Fruit fly (Drosophila melanogaster) whole organism, prepupa: ENCODE results near the gene CG8945.

Experiments
- CG10631 ChIP-seq: fragments of 200-800 bp; sonication (Bioruptor generic); optimal IDR thresholded peaks from 2 replicates; lab custom pipeline; 2016; ENCODE audit warnings: missing biosample characterization, missing genetic modification characterization
- CG10669 ChIP-seq: fragments of 200-800 bp; sonication (Bioruptor generic); optimal IDR thresholded peaks from 3 replicates; lab custom pipeline; 2018; ENCODE audit warnings: missing biosample characterization, mild to moderate bottlenecking, missing genetic modification characterization, moderate library complexity
- CG11294 ChIP-seq: fragments of 200-800 bp; sonication (Bioruptor generic); IDR thresholded peaks from 2 replicates; pipeline ENCODE4 v1.3.6; 2022; ENCODE audit warnings: missing biosample characterization, missing genetic modification characterization
- CG15336 ChIP-seq: fragments of 200-800 bp; sonication (Bioruptor generic); IDR thresholded peaks from 2 replicates; pipeline ENCODE4 v1.3.6; 2022; ENCODE audit warnings: missing biosample characterization, missing genetic modification characterization
- CG1621 ChIP-seq: fragments of 200-800 bp; sonication (Bioruptor generic); optimal IDR thresholded peaks from 3 replicates; lab custom pipeline; 2018; ENCODE audit warnings: missing biosample characterization, mild to moderate bottlenecking, missing genetic modification characterization
- CG16779 ChIP-seq: fragments of 200-800 bp; sonication (Bioruptor generic); optimal IDR thresholded peaks from 3 replicates; lab custom pipeline; 2017; ENCODE audit warnings: missing biosample characterization, mild to moderate bottlenecking, missing genetic modification characterization
- CG31627 ChIP-seq: fragments of 200-800 bp; sonication (Bioruptor generic); optimal IDR thresholded peaks from 3 replicates; lab custom pipeline; 2016; ENCODE audit warnings: missing biosample characterization, missing genetic modification characterization
- CG32006 ChIP-seq: fragments of 200-800 bp; sonication (Bioruptor generic); optimal IDR thresholded peaks from 3 replicates; lab custom pipeline; 2017; ENCODE audit warnings: missing biosample characterization, mild to moderate bottlenecking, missing genetic modification characterization
- CG34406 ChIP-seq: fragments of 200-800 bp; sonication (Bioruptor generic); optimal IDR thresholded peaks from 3 replicates; lab custom pipeline; 2016; ENCODE audit warnings: missing biosample characterization, missing genetic modification characterization
- CG4318 ChIP-seq: fragments of 200-800 bp; sonication (Bioruptor generic); optimal IDR thresholded peaks from 3 replicates; lab custom pipeline; 2017; ENCODE audit warnings: missing biosample characterization, mild to moderate bottlenecking, missing genetic modification characterization
- CG6276 ChIP-seq: fragments of 200-800 bp; sonication (Bioruptor generic); optimal IDR thresholded peaks from 2 replicates; lab custom pipeline; 2017; ENCODE audit warnings: missing biosample characterization, mild to moderate bottlenecking, missing genetic modification characterization
- CG6792 ChIP-seq: fragments of 200-800 bp; sonication (Bioruptor generic); optimal IDR thresholded peaks from 3 replicates; lab custom pipeline; 2016; ENCODE audit warnings: missing biosample characterization, missing genetic modification characterization
- CG6808 ChIP-seq: fragments of 200-800 bp; sonication (Bioruptor generic); optimal IDR thresholded peaks from 3 replicates; lab custom pipeline; 2017; ENCODE audit warnings: missing biosample characterization, missing genetic modification characterization, mild to moderate bottlenecking, moderate library complexity, missing genetic modification reagents
- CG6854 ChIP-seq: fragments of 200-800 bp; sonication (Bioruptor generic); optimal IDR thresholded peaks from 2 replicates; lab custom pipeline; 2017; ENCODE audit warnings: missing biosample characterization, mild to moderate bottlenecking, missing genetic modification characterization
- CG8319 ChIP-seq: fragments of 200-800 bp; sonication (Bioruptor generic); optimal IDR thresholded peaks from 3 replicates; lab custom pipeline; 2016; ENCODE audit warnings: missing biosample characterization, missing genetic modification characterization
- CG8632 ChIP-seq: fragments of 200-800 bp; sonication (Bioruptor generic); optimal IDR thresholded peaks from 3 replicates; lab custom pipeline; 2016; ENCODE audit warnings: missing biosample characterization, missing genetic modification characterization
- CG9139 ChIP-seq: fragments of 200-800 bp; sonication (Bioruptor generic); optimal IDR thresholded peaks from 3 replicates; lab custom pipeline; 2017; ENCODE audit warnings: missing biosample characterization, mild to moderate bottlenecking, missing genetic modification characterization
- Eip75B ChIP-seq: fragments of 200-800 bp; sonication (Bioruptor generic); optimal IDR thresholded peaks from 3 replicates; lab custom pipeline; 2016; ENCODE audit warnings: missing biosample characterization, missing genetic modification characterization
- Eip78C ChIP-seq: fragments of 200-800 bp; sonication (Bioruptor generic); peaks from one replicate; lab custom pipeline; 2016; ENCODE audit warnings: missing biosample characterization, missing genetic modification characterization
- Eip93F ChIP-seq: fragments of 200-800 bp; sonication (Bioruptor generic); optimal IDR thresholded peaks from 2 replicates; lab custom pipeline; 2016; ENCODE audit warnings: missing biosample characterization, mild to moderate bottlenecking, missing genetic modification characterization
- Ets96B ChIP-seq: fragments of 200-800 bp; optimal IDR thresholded peaks from 2 replicates; lab custom pipeline; 2019; ENCODE audit warnings: missing biosample characterization, mild to moderate bottlenecking, missing genetic modification characterization, moderate library complexity
- Gug ChIP-seq: fragments of 200-800 bp; sonication (Bioruptor generic); IDR thresholded peaks from 2 replicates; pipeline ENCODE4 v1.3.6; 2022; ENCODE audit warnings: missing biosample characterization, missing genetic modification characterization
- Hr39 ChIP-seq: fragments of 200-800 bp; sonication (Bioruptor generic); optimal IDR thresholded peaks from 2 replicates; lab custom pipeline; 2016; ENCODE audit warnings: missing biosample characterization, missing genetic modification characterization
- Lpt ChIP-seq: fragments of 200-800 bp; sonication (Bioruptor generic); optimal IDR thresholded peaks from 3 replicates; lab custom pipeline; 2016; ENCODE audit warnings: missing biosample characterization, missing genetic modification characterization
- Smox ChIP-seq: fragments of 200-800 bp; sonication (Bioruptor generic); optimal IDR thresholded peaks from 3 replicates; lab custom pipeline; 2016; ENCODE audit warnings: missing biosample characterization, missing genetic modification characterization
- Sox102F ChIP-seq: fragments of 200-800 bp; sonication (Bioruptor generic); optimal IDR thresholded peaks from 2 replicates; lab custom pipeline; 2016; ENCODE audit warnings: missing biosample characterization, mild to moderate bottlenecking, missing genetic modification characterization
- achi ChIP-seq: fragments of 200-800 bp; sonication (Bioruptor generic); optimal IDR thresholded peaks from 3 replicates; lab custom pipeline; 2016; ENCODE audit warnings: missing biosample characterization, missing genetic modification characterization
- acj6 ChIP-seq: fragments of 200-800 bp; sonication (Bioruptor generic); optimal IDR thresholded peaks from 3 replicates; lab custom pipeline; 2016; ENCODE audit warnings: missing biosample characterization, missing genetic modification characterization
- cyc ChIP-seq: fragments of 200-800 bp; sonication (Bioruptor generic); optimal IDR thresholded peaks from 3 replicates; lab custom pipeline; 2016; ENCODE audit warnings: missing biosample characterization, missing genetic modification characterization
- dsx ChIP-seq: fragments of 200-800 bp; optimal IDR thresholded peaks from 3 replicates; lab custom pipeline; 2019; ENCODE audit warnings: missing biosample characterization, mild to moderate bottlenecking, missing genetic modification characterization, moderate library complexity; ENCODE audit not compliant: poor library complexity, severe bottlenecking
- esn ChIP-seq: fragments of 200-800 bp; sonication (Bioruptor generic); optimal IDR thresholded peaks from 2 replicates; lab custom pipeline; 2016; ENCODE audit warnings: missing biosample characterization, mild to moderate bottlenecking, missing genetic modification characterization, moderate library complexity
- lz ChIP-seq: fragments of 200-800 bp; sonication (Bioruptor generic); optimal IDR thresholded peaks from 3 replicates; lab custom pipeline; 2016; ENCODE audit warnings: missing biosample characterization, missing genetic modification characterization
- net ChIP-seq: fragments of 200-800 bp; sonication (Bioruptor generic); optimal IDR thresholded peaks from 3 replicates; lab custom pipeline; 2016; ENCODE audit warnings: missing biosample characterization, missing genetic modification characterization
- salr ChIP-seq, 2 experiments: fragments of 200-800 bp; sonication (Bioruptor generic); optimal IDR thresholded peaks; 3 replicates each; lab custom pipeline; 2016 to 2018; ENCODE audit warnings: missing biosample characterization in 2 of 2, missing genetic modification characterization in 2 of 2, mild to moderate bottlenecking in 1 of 2
- ss ChIP-seq, 2 experiments: fragments of 200-800 bp; sonication (Bioruptor generic); optimal IDR thresholded peaks; 2 replicates in 1 of 2; 3 replicates in 1 of 2; lab custom pipeline; 2017 to 2018; ENCODE audit warnings: mild to moderate bottlenecking in 2 of 2, missing biosample characterization in 2 of 2, missing genetic modification characterization in 2 of 2, moderate library complexity in 1 of 2
- svp ChIP-seq: fragments of 200-800 bp; sonication (Bioruptor generic); peaks from one replicate; lab custom pipeline; 2016; ENCODE audit warnings: missing biosample characterization, missing genetic modification characterization
- topi ChIP-seq: fragments of 200-800 bp; sonication (Bioruptor generic); optimal IDR thresholded peaks from 3 replicates; lab custom pipeline; 2016; ENCODE audit warnings: missing biosample characterization, missing genetic modification characterization
- vri ChIP-seq: fragments of 200-800 bp; sonication (Bioruptor generic); optimal IDR thresholded peaks from 3 replicates; lab custom pipeline; 2016; ENCODE audit warnings: missing biosample characterization, mild to moderate bottlenecking, missing genetic modification characterization

The CG8945 gene

dm6 chrX:17107401-17107916 is 20.0 kb upstream of the CG8945 start, which contains the start of gene CG5004 (continued):
- TF ChIP-seq achi (peak; percentile 31), vri (GFP tag; lab: Kevin White, UChicago) (no peak), CG16779 (tag; lab: Kevin White, UChicago) (no peak), CG9139 (GFP tag; lab: Kevin White, UChicago) (peak; percentile 14), CG11294 (GFP tag; lab: Robert Waterston, UW) (no peak), CG6854 (GFP tag; lab: Kevin White, UChicago) (peak; percentile 34), esn (GFP tag; lab: Kevin White, UChicago) (no peak), CG10669 (GFP tag; lab: Kevin White, UChicago) (no peak), CG6808 (GFP tag; lab: Kevin White, UChicago) (peak; percentile 20), topi (GFP tag; lab: Kevin White, UChicago) (no peak), cyc (no peak), Gug (GFP tag; lab: Robert Waterston, UW) (no peak), dsx (GFP tag; lab: Kevin White, UChicago) (no peak)

DNA sequence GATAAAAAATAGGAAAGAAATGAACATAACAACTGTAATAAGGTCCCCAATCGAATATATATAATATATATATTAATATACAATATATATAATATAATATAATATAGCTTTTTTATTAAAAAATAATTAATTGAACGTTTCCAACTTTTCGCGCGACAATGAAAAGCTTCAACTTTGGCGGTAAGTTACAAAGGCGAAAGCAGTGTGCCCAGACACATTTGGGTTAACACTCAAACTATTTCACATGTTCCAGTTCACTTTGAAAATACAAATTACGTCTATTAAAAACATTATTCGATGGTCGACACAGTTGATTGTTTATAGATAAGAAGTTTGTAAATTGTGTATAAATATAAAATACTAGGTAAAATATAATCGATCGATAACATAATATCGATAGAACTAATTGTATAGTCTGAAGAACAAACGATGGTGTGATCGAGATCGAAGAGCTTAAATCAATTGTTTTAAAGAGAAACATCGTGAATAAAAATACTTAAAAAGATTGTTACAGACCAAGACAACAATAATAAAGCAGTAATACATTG is 18.8 kb upstream of the CG8945 start:
- TF ChIP-seq Eip75B (no peak), CG31627 (GFP tag; lab: Kevin White, UChicago) (no peak), CG1621 (no peak), topi (GFP tag; lab: Kevin White, UChicago) (no peak), lz (GFP tag; lab: Kevin White, UChicago) (no peak)

- TF ChIP-seq Eip78C (GFP tag; lab: Kevin White, UChicago) (peak; percentile 11), ss (GFP tag; optimal IDR thresholded peaks at IDR 0.05; lab: Kevin White, UChicago) (no peak)
- TF ChIP-seq, all 60 proteins: peak for 1
Measured at dm6 chrX:17105707-17106106, 18.2 kb upstream of the CG8945 start, which contains the start of gene Arpc3B. TSS of gene Arpc3B (minus strand) at chrX:17105852.

DNA sequence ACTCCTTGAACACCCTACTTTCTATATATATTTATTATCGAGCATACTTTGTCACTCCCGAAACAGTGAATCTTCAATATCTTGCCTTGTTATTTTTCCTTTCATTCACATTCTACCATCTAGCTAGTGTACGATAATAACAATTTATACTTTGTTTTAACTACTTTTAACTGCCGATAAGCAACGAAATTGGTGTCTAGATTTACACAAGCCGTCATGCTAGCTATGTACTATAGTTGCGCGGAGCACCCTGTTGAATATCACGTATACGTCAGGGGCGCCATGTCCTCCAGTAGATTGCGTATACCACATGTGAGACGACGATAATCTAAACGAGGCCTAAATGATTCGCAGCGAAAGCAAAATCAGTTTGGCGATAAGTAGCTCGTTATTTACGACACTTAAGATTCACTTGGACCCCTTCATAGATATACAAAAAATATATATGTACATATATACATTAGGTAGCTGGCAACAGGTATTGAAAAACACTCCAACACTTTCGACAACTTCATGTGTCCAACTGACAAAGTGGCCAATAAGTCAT is 6.5 kb upstream of the CG8945 start:
- no peak for TF ChIP-seq CG31627 (GFP tag; lab: Kevin White, UChicago)
- peak; percentile 0 for TF ChIP-seq Eip78C (GFP tag; lab: Kevin White, UChicago)
- TF ChIP-seq CG6276 (GFP tag; lab: Kevin White, UChicago), result no peak

- TF ChIP-seq Lpt (GFP tag; lab: Kevin White, UChicago) (no peak), cyc (peak; percentile 17), svp (peak; percentile 55), Hr39 (no peak)
Measured at dm6 chrX:17093431-17093830, 6.0 kb upstream of the CG8945 start.

dm6 chrX:17091062-17091904 is 3.8 kb upstream of the CG8945 start, which contains the start of the genes CG16700 and CG4991:
TSS of gene CG16700 (plus strand) at chrX:17091854.
TSS of gene CG4991 (plus strand) at chrX:17091854.
- TF ChIP-seq CG32006 (GFP tag; lab: Kevin White, UChicago), result peak; percentile 87
- TF ChIP-seq esn (GFP tag; lab: Kevin White, UChicago), result peak; percentile 83
- TF ChIP-seq CG6792 (GFP tag; lab: Kevin White, UChicago), result peak; percentile 71
- TF ChIP-seq net (GFP tag; lab: Kevin White, UChicago), result peak; percentile 71
- peak; percentile 79 for TF ChIP-seq CG34406
- TF ChIP-seq CG10631 (GFP tag; lab: Kevin White, UChicago), result peak; percentile 80
- TF ChIP-seq CG8632 (GFP tag; lab: Kevin White, UChicago), result peak; percentile 84
- TF ChIP-seq CG4318 (GFP tag; lab: Kevin White, UChicago), result peak; percentile 75
- peak; percentile 17 for TF ChIP-seq Sox102F (GFP tag; lab: Kevin White, UChicago)
- TF ChIP-seq CG6808 (GFP tag; lab: Kevin White, UChicago), result peak; percentile 63
- peak in 1 of 2 experiments; percentile 86 for TF ChIP-seq salr (GFP tag; optimal IDR thresholded peaks at IDR 0.05; lab: Kevin White, UChicago)
- peak; percentile 92 for TF ChIP-seq svp
- peak; percentile 65 for TF ChIP-seq Ets96B (tag; lab: Kevin White, UChicago)
- TF ChIP-seq Smox (GFP tag; lab: Kevin White, UChicago), result peak; percentile 74
- no peak for TF ChIP-seq CG6854 (GFP tag; lab: Kevin White, UChicago)
- peak; percentile 57 for TF ChIP-seq CG8319 (GFP tag; lab: Kevin White, UChicago)
- TF ChIP-seq acj6 (GFP tag; lab: Kevin White, UChicago), result peak; percentile 69
- peak; percentile 78 for TF ChIP-seq CG15336 (GFP tag; lab: Robert Waterston, UW)
- TF ChIP-seq Eip93F (GFP tag; lab: Kevin White, UChicago), result no peak
- peak; percentile 70 for TF ChIP-seq topi (GFP tag; lab: Kevin White, UChicago)
- peak; percentile 22 for TF ChIP-seq CG16779 (tag; lab: Kevin White, UChicago)
